Fruit fly (Drosophila melanogaster) Kc167 (cell line): Measurements from ENCODE around the gene CG7730.

Source experiments
- Myc ChIP-seq: fragments of >200 bp; optimal IDR thresholded peaks from 2 replicates; lab custom pipeline; 2017; ENCODE audit warnings: missing external identifiers
- h ChIP-seq: fragments of >200 bp; optimal IDR thresholded peaks from 3 replicates; lab custom pipeline; 2018; ENCODE audit warnings: missing external identifiers
- insv ChIP-seq: fragments of >200 bp; optimal IDR thresholded peaks from 3 replicates; lab custom pipeline; 2018; ENCODE audit warnings: missing external identifiers
- psq ChIP-seq: fragments of >200 bp; optimal IDR thresholded peaks from 2 replicates; lab custom pipeline; 2017; ENCODE audit warnings: missing external identifiers
- ttk ChIP-seq: sonication (Bioruptor generic); optimal IDR thresholded peaks from 2 replicates; lab custom pipeline; 2017; ENCODE audit warnings: missing external identifiers

DNA sequence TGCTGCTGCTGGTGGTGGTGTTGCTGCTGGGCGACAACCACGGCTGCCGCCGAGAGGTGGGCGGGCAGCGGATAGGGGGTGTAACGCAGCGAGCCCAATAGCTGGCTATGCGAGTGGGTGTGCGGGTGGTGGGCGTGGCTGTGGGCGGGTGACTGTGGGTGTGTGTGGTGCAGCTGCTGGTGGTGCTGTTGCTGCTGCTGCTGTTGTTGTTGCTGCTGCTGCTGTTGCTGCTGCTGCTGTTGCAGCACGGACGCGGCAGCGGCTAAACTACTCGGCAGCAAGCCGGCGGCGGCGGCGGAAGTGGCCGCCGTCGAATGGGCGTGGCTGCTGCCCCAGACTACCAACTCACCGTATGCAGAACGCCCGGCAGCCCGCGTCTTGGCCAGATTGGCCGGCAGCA is 50.0 kb downstream of the CG7730 start:
- TF ChIP-seq ttk (lab: Kevin White, UChicago) (no peak), psq (lab: Kevin White, UChicago) (no peak), h (lab: Kevin White, UChicago) (no peak), Myc (lab: Kevin White, UChicago) (no peak), insv (lab: Kevin White, UChicago) (no peak)
